Fruit fly (Drosophila melanogaster): ENCODE data around the gene pot.
A peak's percentile ranks its signal among the peaks of the same experiment; 100 is the strongest.

The pot gene

dm6 chrX:11886976-11887375, 30.1 kb downstream of the pot start, which contains the start of the genes CG10353 and SelG (continued):
- TF ChIP-seq CG6276 (GFP tag; optimal IDR thresholded peaks at IDR 0.05) (no peak), CG8119 (GFP tag; IDR thresholded peaks at IDR 0.05) (no peak), CG6163 (GFP tag; IDR thresholded peaks at IDR 0.05) (no peak), CG16779 (tag; optimal IDR thresholded peaks at IDR 0.05) (no peak), CG7368 (GFP tag; optimal IDR thresholded peaks at IDR 0.05) (no peak), CG8632 (GFP tag; optimal IDR thresholded peaks at IDR 0.05) (no peak), Ets96B (tag; optimal IDR thresholded peaks at IDR 0.05) (no peak), eg (GFP tag; IDR thresholded peaks at IDR 0.05) (no peak), CG31627 (GFP tag; optimal IDR thresholded peaks at IDR 0.05) (peak; percentile 31), Eip75B (GFP tag; optimal IDR thresholded peaks at IDR 0.05) (peak; percentile 29), CG1621 (tag; optimal IDR thresholded peaks at IDR 0.05) (peak; percentile 71), Lpt (GFP tag; optimal IDR thresholded peaks at IDR 0.05) (no peak), Ets21C (GFP tag; optimal IDR thresholded peaks at IDR 0.05) (peak; percentile 25), cyc (GFP tag; optimal IDR thresholded peaks at IDR 0.05) (peak; percentile 40), Eip78C (GFP tag) (peak; percentile 70), CG32006 (GFP tag; optimal IDR thresholded peaks at IDR 0.05) (no peak)

dm6 chrX:11885356-11885755, 31.7 kb downstream of the pot start:
- TF ChIP-seq Eip78C (GFP tag) (peak; percentile 21), Hr4 (GFP tag; optimal IDR thresholded peaks at IDR 0.05) (peak; percentile 22), CG15336 (GFP tag; IDR thresholded peaks at IDR 0.05) (peak; percentile 31; the same call in 1 of the 2 replicates), CG6792 (GFP tag; optimal IDR thresholded peaks at IDR 0.05) (no peak), CG8119 (GFP tag; IDR thresholded peaks at IDR 0.05) (peak; percentile 43; the same call in 1 of the 3 replicates), CG32006 (GFP tag; optimal IDR thresholded peaks at IDR 0.05) (peak; percentile 52)

- TF ChIP-seq CG3032 (tag; optimal IDR thresholded peaks at IDR 0.05) (no peak), vri (GFP tag; optimal IDR thresholded peaks at IDR 0.05) (peak; percentile 53)
These were observed 32.9 kb downstream of the pot start for dm6 chrX:11884134-11884533.

dm6 chrX:11882447-11882846, 34.6 kb downstream of the pot start:
- peak; percentile 10 for TF ChIP-seq achi (GFP tag; optimal IDR thresholded peaks at IDR 0.05)
- TF ChIP-seq Eip78C (GFP tag): peak; percentile 81
- peak; percentile 35; the same call in 1 of the 3 replicates for TF ChIP-seq eg (GFP tag; IDR thresholded peaks at IDR 0.05)
- TF ChIP-seq Ets21C (GFP tag; optimal IDR thresholded peaks at IDR 0.05): no peak
- no peak for TF ChIP-seq CG1621 (tag; optimal IDR thresholded peaks at IDR 0.05)
- TF ChIP-seq Sox14 (GFP tag; optimal IDR thresholded peaks at IDR 0.05): no peak
- peak; percentile 42 for TF ChIP-seq CG3919 (GFP tag; optimal IDR thresholded peaks at IDR 0.05)
- peak; percentile 25 for TF ChIP-seq CG6792 (GFP tag; optimal IDR thresholded peaks at IDR 0.05)
- peak; percentile 49 for TF ChIP-seq CG32006 (GFP tag; optimal IDR thresholded peaks at IDR 0.05)
- no peak for TF ChIP-seq Sox15 (GFP tag; optimal IDR thresholded peaks at IDR 0.05)
- TF ChIP-seq Ets96B (tag; optimal IDR thresholded peaks at IDR 0.05): peak; percentile 16
- no peak for TF ChIP-seq fkh (GFP tag; optimal IDR thresholded peaks at IDR 0.05)
- peak; percentile 25 for TF ChIP-seq Hr4 (GFP tag; optimal IDR thresholded peaks at IDR 0.05)
- TF ChIP-seq CG3032 (tag; optimal IDR thresholded peaks at IDR 0.05): peak; percentile 22
- TF ChIP-seq spab (GFP tag; optimal IDR thresholded peaks at IDR 0.05): no peak
- peak; percentile 44 for TF ChIP-seq svp (GFP tag)
- TF ChIP-seq pdm3 (GFP tag; optimal IDR thresholded peaks at IDR 0.05): peak; percentile 31
- TF ChIP-seq CG31627 (GFP tag; optimal IDR thresholded peaks at IDR 0.05): no peak
- TF ChIP-seq CG6854 (GFP tag; optimal IDR thresholded peaks at IDR 0.05): no peak
- no peak for TF ChIP-seq CG4318 (GFP tag; optimal IDR thresholded peaks at IDR 0.05)
- no peak for TF ChIP-seq vri (GFP tag; optimal IDR thresholded peaks at IDR 0.05)
- no peak for TF ChIP-seq fd59A (GFP tag; optimal IDR thresholded peaks at IDR 0.05)
- peak; percentile 19 for TF ChIP-seq CG10631 (GFP tag; optimal IDR thresholded peaks at IDR 0.05)
- no peak for TF ChIP-seq Lpt (GFP tag; optimal IDR thresholded peaks at IDR 0.05)
- no peak for TF ChIP-seq CG6276 (GFP tag; optimal IDR thresholded peaks at IDR 0.05)
- TF ChIP-seq CG8119 (GFP tag; IDR thresholded peaks at IDR 0.05): 0 out of 3 replicates have a peak, but pooled peaks have one; percentile 30
- no peak for TF ChIP-seq Gug (GFP tag; IDR thresholded peaks at IDR 0.05)
- TF ChIP-seq CG6808 (GFP tag; optimal IDR thresholded peaks at IDR 0.05): no peak
- no peak for TF ChIP-seq CG11294 (GFP tag; IDR thresholded peaks at IDR 0.05)
- no peak for TF ChIP-seq Smox (GFP tag; optimal IDR thresholded peaks at IDR 0.05)
- no peak for TF ChIP-seq Hr39 (GFP tag; optimal IDR thresholded peaks at IDR 0.05)
- TF ChIP-seq Eip93F (GFP tag; optimal IDR thresholded peaks at IDR 0.05): no peak
- no peak for TF ChIP-seq Eip75B (GFP tag; optimal IDR thresholded peaks at IDR 0.05)
- TF ChIP-seq OdsH (GFP tag; optimal IDR thresholded peaks at IDR 0.05): peak; percentile 33
- peak; percentile 36 for TF ChIP-seq CG10669 (GFP tag; optimal IDR thresholded peaks at IDR 0.05)
- TF ChIP-seq dac (GFP tag; optimal IDR thresholded peaks at IDR 0.05): no peak
